Fruit fly (Drosophila melanogaster) whole organism, pupa: ENCODE measurements around the gene CG15739.
A peak's percentile ranks its signal among the peaks of the same experiment; 100 is the strongest.

Experiments used
- CG10348 ChIP-seq: fragments of 200-800 bp; sonication (Bioruptor generic); IDR thresholded peaks from 2 replicates; pipeline ENCODE4 v1.3.6; 2022; ENCODE audit warnings: missing biosample characterization, missing genetic modification characterization
- CG12605 ChIP-seq: fragments of 200-800 bp; sonication (Bioruptor generic); IDR thresholded peaks from 2 replicates; pipeline ENCODE4 v1.3.6; 2022; ENCODE audit warnings: missing biosample characterization, missing genetic modification characterization
- CG13204 ChIP-seq: fragments of 200-800 bp; sonication (Bioruptor generic); optimal IDR thresholded peaks from 2 replicates; lab custom pipeline; 2018; ENCODE audit warnings: missing biosample characterization, mild to moderate bottlenecking, missing genetic modification characterization, moderate library complexity
- CG14655 ChIP-seq: fragments of 200-800 bp; sonication (Bioruptor generic); optimal IDR thresholded peaks from 3 replicates; lab custom pipeline; 2017; ENCODE audit warnings: mild to moderate bottlenecking, missing biosample characterization, missing genetic modification reagents, missing genetic modification characterization
- CG15710 ChIP-seq: fragments of 200-800 bp; sonication (Bioruptor generic); optimal IDR thresholded peaks from 2 replicates; lab custom pipeline; 2018; ENCODE audit warnings: missing biosample characterization, mild to moderate bottlenecking, missing genetic modification characterization, moderate library complexity
- CG17806 ChIP-seq: fragments of 200-800 bp; sonication (Bioruptor generic); optimal IDR thresholded peaks from 2 replicates; lab custom pipeline; 2018; ENCODE audit warnings: missing biosample characterization, mild to moderate bottlenecking, missing genetic modification characterization, moderate library complexity
- CG32121 ChIP-seq: fragments of 200-800 bp; sonication (Bioruptor generic); IDR thresholded peaks from 2 replicates; pipeline ENCODE4 v1.3.6; 2022; ENCODE audit warnings: missing biosample characterization, missing genetic modification characterization
- CG34367 ChIP-seq: fragments of 200-800 bp; sonication (Bioruptor generic); optimal IDR thresholded peaks from 2 replicates; lab custom pipeline; 2018; ENCODE audit warnings: missing biosample characterization, mild to moderate bottlenecking, missing genetic modification characterization
- CG4496 ChIP-seq: fragments of 200-800 bp; sonication (Bioruptor generic); IDR thresholded peaks from 3 replicates; pipeline ENCODE4 v1.3.6; 2022; ENCODE audit warnings: missing biosample characterization, missing genetic modification characterization
- CG8159 ChIP-seq: fragments of 200-800 bp; sonication (Bioruptor generic); optimal IDR thresholded peaks from 3 replicates; lab custom pipeline; 2018; ENCODE audit warnings: missing biosample characterization, mild to moderate bottlenecking, missing genetic modification characterization, moderate library complexity
- CG8301 ChIP-seq: fragments of 200-800 bp; sonication (Bioruptor generic); optimal IDR thresholded peaks from 2 replicates; lab custom pipeline; 2018; ENCODE audit warnings: missing biosample characterization, mild to moderate bottlenecking, missing genetic modification characterization
- CG9948 ChIP-seq: fragments of 200-800 bp; sonication (Bioruptor generic); optimal IDR thresholded peaks from 2 replicates; lab custom pipeline; 2018; ENCODE audit warnings: missing biosample characterization, mild to moderate bottlenecking, missing genetic modification characterization, moderate library complexity
- D1 ChIP-seq: fragments of 200-800 bp; sonication (Bioruptor generic); optimal IDR thresholded peaks from 2 replicates; lab custom pipeline; 2018; ENCODE audit warnings: missing biosample characterization, mild to moderate bottlenecking, missing genetic modification characterization, moderate library complexity
- EcR ChIP-seq: fragments of 200-800 bp; sonication (Bioruptor generic); optimal IDR thresholded peaks from 3 replicates; lab custom pipeline; 2019; ENCODE audit warnings: missing biosample characterization, missing genetic modification characterization, mild to moderate bottlenecking, moderate library complexity, missing genetic modification reagents
- Ets98B ChIP-seq: fragments of 200-800 bp; sonication (Bioruptor generic); IDR thresholded peaks from 2 replicates; pipeline ENCODE4 v1.3.6; 2022; ENCODE audit warnings: missing biosample characterization, missing genetic modification characterization
- Pif1A ChIP-seq: fragments of 200-800 bp; sonication (Bioruptor generic); optimal IDR thresholded peaks from 3 replicates; lab custom pipeline; 2016; ENCODE audit warnings: missing biosample characterization, missing genetic modification characterization
- Pif1B ChIP-seq: fragments of 200-800 bp; sonication (Bioruptor generic); optimal IDR thresholded peaks from 3 replicates; lab custom pipeline; 2016; ENCODE audit warnings: missing biosample characterization, missing genetic modification characterization
- Snoo ChIP-seq: fragments of 200-800 bp; sonication (Bioruptor generic); optimal IDR thresholded peaks from 3 replicates; lab custom pipeline; 2017; ENCODE audit warnings: missing biosample characterization, mild to moderate bottlenecking, missing genetic modification characterization, inconsistent platforms
- fd96Ca ChIP-seq: fragments of 200-800 bp; sonication (Bioruptor generic); IDR thresholded peaks from 3 replicates; pipeline ENCODE4 v1.3.6; 2022; ENCODE audit warnings: missing biosample characterization, missing genetic modification characterization
- gl ChIP-seq: fragments of 200-800 bp; sonication (Bioruptor generic); optimal IDR thresholded peaks from 2 replicates; lab custom pipeline; 2018; ENCODE audit warnings: missing biosample characterization, mild to moderate bottlenecking, missing genetic modification characterization
- rn ChIP-seq: fragments of 200-800 bp; sonication (Bioruptor generic); IDR thresholded peaks from 2 replicates; pipeline ENCODE4 v1.3.6; 2022; ENCODE audit warnings: missing biosample characterization, missing genetic modification characterization

CG15739 gene

dm6 chrX:11893643-11894042, 20.5 kb downstream of the CG15739 start, which contains the start of gene wisp:
Gene wisp, plus strand, starts transcription at chrX:11893943.
- no peak for TF ChIP-seq D1 (tag; lab: Kevin White, UChicago)
- TF ChIP-seq CG34367 (tag; lab: Kevin White, UChicago) = no peak
- no peak for TF ChIP-seq CG9948 (tag; lab: Kevin White, UChicago)
- no peak for TF ChIP-seq CG8159 (tag; lab: Kevin White, UChicago)

dm6 chrX:11894198-11894597, 21.1 kb downstream of the CG15739 start:
- TF ChIP-seq CG8301 (tag; lab: Kevin White, UChicago) = no peak

- TF ChIP-seq fd96Ca (GFP tag; lab: Robert Waterston, UW) = no peak
- TF ChIP-seq CG32121 = no peak
- TF ChIP-seq CG10348 = no peak
- TF ChIP-seq CG12605 (GFP tag; lab: Robert Waterston, UW) = no peak
- TF ChIP-seq Snoo (tag; lab: Kevin White, UChicago) = no peak
- TF ChIP-seq CG9948 (tag; lab: Kevin White, UChicago) = no peak
- no peak for TF ChIP-seq CG4496 (GFP tag; lab: Robert Waterston, UW)
- no peak for TF ChIP-seq CG13204
- no peak for TF ChIP-seq CG17806 (tag; lab: Kevin White, UChicago)
- no peak for TF ChIP-seq CG34367 (tag; lab: Kevin White, UChicago)
- no peak for TF ChIP-seq CG8159 (tag; lab: Kevin White, UChicago)
- TF ChIP-seq CG15710 = no peak
Measured at dm6 chrX:11895141-11895540, 22.0 kb downstream of the CG15739 start.

- TF ChIP-seq Ets98B (GFP tag; lab: Robert Waterston, UW) (no peak), CG4496 (GFP tag; lab: Robert Waterston, UW) (no peak), Pif1B (GFP tag; lab: Kevin White, UChicago) (no peak), EcR (GFP tag; lab: Kevin White, UChicago) (no peak), gl (tag; lab: Kevin White, UChicago) (no peak)
- TF ChIP-seq, all 21 proteins: peak for 0
Measured at dm6 chrX:11905144-11905543, 32.0 kb downstream of the CG15739 start, which contains the start of gene Upf1. Gene Upf1, minus strand, starts transcription at chrX:11905371.

- TF ChIP-seq CG8301 (tag; lab: Kevin White, UChicago) (no peak), CG13204 (no peak), CG14655 (GFP tag; lab: Kevin White, UChicago) (no peak), CG10348 (no peak), gl (tag; lab: Kevin White, UChicago) (no peak), EcR (GFP tag; lab: Kevin White, UChicago) (no peak), CG4496 (GFP tag; lab: Robert Waterston, UW) (no peak), Pif1B (GFP tag; lab: Kevin White, UChicago) (no peak), Ets98B (GFP tag; lab: Robert Waterston, UW) (no peak), fd96Ca (GFP tag; lab: Robert Waterston, UW) (no peak), D1 (tag; lab: Kevin White, UChicago) (no peak), CG9948 (tag; lab: Kevin White, UChicago) (no peak), CG15710 (no peak), Pif1A (GFP tag; lab: Kevin White, UChicago) (no peak), CG12605 (GFP tag; lab: Robert Waterston, UW) (no peak)
Measured at dm6 chrX:11906818-11907281, 33.7 kb downstream of the CG15739 start, which contains the start of gene CG43156. Gene CG43156, minus strand, starts transcription at chrX:11906868.

- peak; percentile 23 for TF ChIP-seq EcR (GFP tag; lab: Kevin White, UChicago)
- no peak for TF ChIP-seq CG17806 (tag; lab: Kevin White, UChicago)
- TF ChIP-seq CG8159 (tag; lab: Kevin White, UChicago) = no peak
Measured at dm6 chrX:11913581-11913980, 40.5 kb downstream of the CG15739 start.

- TF ChIP-seq Pif1A (GFP tag; lab: Kevin White, UChicago) (peak; percentile 66), fd96Ca (GFP tag; lab: Robert Waterston, UW) (peak; percentile 58; the same call in 2 of the 3 replicates), CG12605 (GFP tag; lab: Robert Waterston, UW) (peak; percentile 80), CG17806 (tag; lab: Kevin White, UChicago) (peak; percentile 87), CG15710 (peak; percentile 92), CG8301 (tag; lab: Kevin White, UChicago) (peak; percentile 90), gl (tag; lab: Kevin White, UChicago) (peak; percentile 65), Pif1B (GFP tag; lab: Kevin White, UChicago) (peak; percentile 81), CG10348 (peak; percentile 45; the same call in 1 of the 2 replicates), CG32121 (peak; percentile 90), CG14655 (GFP tag; lab: Kevin White, UChicago) (peak; percentile 90), CG34367 (tag; lab: Kevin White, UChicago) (peak; percentile 87), rn (GFP tag; lab: Robert Waterston, UW) (peak; percentile 67), CG8159 (tag; lab: Kevin White, UChicago) (peak; percentile 93), D1 (tag; lab: Kevin White, UChicago) (peak; percentile 79), CG4496 (GFP tag; lab: Robert Waterston, UW) (peak; percentile 84), Ets98B (GFP tag; lab: Robert Waterston, UW) (peak; percentile 78), CG9948 (tag; lab: Kevin White, UChicago) (peak; percentile 87), Snoo (tag; lab: Kevin White, UChicago) (peak; percentile 86), EcR (GFP tag; lab: Kevin White, UChicago) (peak; percentile 42), CG13204 (peak; percentile 80)
Measured at dm6 chrX:11915154-11915593, 42.1 kb downstream of the CG15739 start.
